Fruit fly (Drosophila melanogaster): ENCODE results near the gene CG1695.

The CG1695 gene

DNA sequence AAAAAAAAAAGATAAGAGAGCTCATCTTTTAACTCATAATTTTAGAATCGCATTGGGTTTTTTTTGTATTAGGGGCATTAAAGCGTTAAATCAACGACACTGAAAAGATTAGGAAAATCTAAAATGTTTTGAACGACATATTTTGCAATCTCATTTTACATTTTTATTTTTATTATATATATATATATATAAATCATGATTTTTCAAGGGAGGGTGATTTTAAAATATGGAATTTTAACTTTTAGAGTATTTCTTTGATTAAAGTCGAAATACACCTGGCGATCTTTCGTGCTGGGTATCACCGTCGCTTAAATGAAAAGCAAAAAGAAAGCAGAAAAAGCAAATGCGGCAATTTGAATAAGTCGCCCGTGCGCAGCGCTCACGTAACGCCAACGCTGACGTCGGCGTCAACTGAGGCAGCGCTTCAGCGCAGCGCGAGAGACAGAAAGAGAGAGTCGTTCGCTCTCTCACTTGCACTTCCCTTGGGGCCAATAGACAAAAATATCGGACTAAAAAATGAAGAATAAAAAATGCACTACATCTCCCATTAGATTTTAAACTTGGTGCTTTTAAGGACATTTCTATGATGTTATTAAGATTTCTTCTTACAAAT lies 55.7 kb downstream of the CG1695 start (continued):
- TF ChIP-seq MESR4 (GFP tag; optimal IDR thresholded peaks at IDR 0.05) (no peak), CG5245 (GFP tag; optimal IDR thresholded peaks at IDR 0.05) (no peak), sens-2 (GFP tag; IDR thresholded peaks at IDR 0.05) (no peak), peb (GFP tag; IDR thresholded peaks at IDR 0.05) (no peak), chinmo (GFP tag; IDR thresholded peaks at IDR 0.05; ENCODE audit: partially characterized antibody) (0 out of 4 replicates have a peak, but pooled peaks have one; percentile 28), knrl (GFP tag; IDR thresholded peaks at IDR 0.05; ENCODE audit: partially characterized antibody) (no peak), ranshi (GFP tag; IDR thresholded peaks at IDR 0.05) (no peak), Hr3 (GFP tag; optimal IDR thresholded peaks at IDR 0.05) (peak; percentile 14), Awh (GFP tag; IDR thresholded peaks at IDR 0.05) (no peak), lola (GFP tag; optimal IDR thresholded peaks at IDR 0.05) (no peak), vvl (GFP tag; IDR thresholded peaks at IDR 0.05) (peak; percentile 22; the same call in 1 of the 2 replicates), CG3847 (GFP tag; IDR thresholded peaks at IDR 0.05) (no peak), CG7839 (tag; optimal IDR thresholded peaks at IDR 0.05) (no peak), CG14860 (GFP tag; IDR thresholded peaks at IDR 0.05; ENCODE audit: partially characterized antibody) (no peak), dan (GFP tag; IDR thresholded peaks at IDR 0.05) (no peak), Hey (tag; optimal IDR thresholded peaks at IDR 0.05) (no peak), bsh (GFP tag; optimal IDR thresholded peaks at IDR 0.05) (peak in 1 of 2 experiments; percentile 10), Atf3 (GFP tag; optimal IDR thresholded peaks at IDR 0.05) (no peak), CTCF (GFP tag; optimal IDR thresholded peaks at IDR 0.05) (no peak), cwo (GFP tag; optimal IDR thresholded peaks at IDR 0.05) (no peak), en (GFP tag; optimal IDR thresholded peaks at IDR 0.05) (no peak), trem (tag; optimal IDR thresholded peaks at IDR 0.05) (no peak), CG11696 (GFP tag; IDR thresholded peaks at IDR 0.05) (no peak), dati (GFP tag; IDR thresholded peaks at IDR 0.05) (no peak), CG12942 (GFP tag; optimal IDR thresholded peaks at IDR 0.05) (no peak), CG2712 (tag; optimal IDR thresholded peaks at IDR 0.05) (no peak), cato (GFP tag; optimal IDR thresholded peaks at IDR 0.05; ENCODE audit: borderline replicate concordance) (no peak), salm (tag; optimal IDR thresholded peaks at IDR 0.05) (no peak), CG2889 (GFP tag; IDR thresholded peaks at IDR 0.05) (no peak), HmgZ (tag; optimal IDR thresholded peaks at IDR 0.05) (no peak), gt (GFP tag; IDR thresholded peaks at IDR 0.05) (no peak), sisA (GFP tag; IDR thresholded peaks at IDR 0.05) (no peak), Dek (tag; optimal IDR thresholded peaks at IDR 0.05) (no peak), Sry-δ (GFP tag; optimal IDR thresholded peaks at IDR 0.05) (no peak), CG13424 (tag; optimal IDR thresholded peaks at IDR 0.05) (no peak), Hr39 (optimal IDR thresholded peaks at IDR 0.05) (no peak), caup (GFP tag; optimal IDR thresholded peaks at IDR 0.05; ENCODE audit: severe bottlenecking) (no peak), Deaf1 (tag; optimal IDR thresholded peaks at IDR 0.05) (no peak), grau (tag; optimal IDR thresholded peaks at IDR 0.05) (peak; percentile 10), CG1832 (GFP tag; optimal IDR thresholded peaks at IDR 0.05) (peak; percentile 68), h (optimal IDR thresholded peaks at IDR 0.05) (no peak), CG31441 (GFP tag; IDR thresholded peaks at IDR 0.05) (no peak), Xrp1 (GFP tag; IDR thresholded peaks at IDR 0.05) (no peak), NfI (GFP tag; optimal IDR thresholded peaks at IDR 0.05) (no peak), CG4617 (GFP tag; optimal IDR thresholded peaks at IDR 0.05; ENCODE audit: borderline replicate concordance) (no peak), zfh1 (GFP tag; IDR thresholded peaks at IDR 0.05) (no peak), Hsf (GFP tag; optimal IDR thresholded peaks at IDR 0.05) (no peak), Adf1 (GFP tag; IDR thresholded peaks at IDR 0.05) (peak; percentile 90), dpn (GFP tag; optimal IDR thresholded peaks at IDR 0.05) (no peak), CG13296 (GFP tag; optimal IDR thresholded peaks at IDR 0.05) (no peak), CG8359 (GFP tag; optimal IDR thresholded peaks at IDR 0.05; ENCODE audit: borderline replicate concordance) (no peak)

All from whole organism, embryonic.